Worm (Caenorhabditis elegans) whole organism, L4 larva: ENCODE measurements around the gene R06F6.8.

Source experiments
- F37D6.2 ChIP-seq: sonication (generic microtip); optimal IDR thresholded peaks from 2 replicates; lab custom pipeline; 2016; ENCODE audit warnings: mild to moderate bottlenecking, missing genetic modification characterization, missing compliant biosample characterization
- F49E8.2 ChIP-seq: sonication (generic microtip); optimal IDR thresholded peaks from 2 replicates; lab custom pipeline; 2016; ENCODE audit warnings: missing compliant biosample characterization, mild to moderate bottlenecking, missing genetic modification characterization, borderline replicate concordance
- Y48G9A.11 ChIP-seq: fragments of 200-800 bp; sonication (Bioruptor generic); IDR thresholded peaks from 2 replicates; pipeline ENCODE4 v1.3.6; 2022; ENCODE audit warnings: missing genetic modification reagents, missing genetic modification characterization, missing compliant biosample characterization
- Y5F2A.4 ChIP-seq: fragments of 200-800 bp; sonication (Bioruptor generic); optimal IDR thresholded peaks from 2 replicates; lab custom pipeline; 2018; ENCODE audit warnings: mild to moderate bottlenecking, missing genetic modification characterization, missing compliant biosample characterization
- Y75B8A.6 ChIP-seq: fragments of 200-800 bp; sonication (Bioruptor generic); IDR thresholded peaks from 2 replicates; pipeline ENCODE4 v1.3.6; 2022; ENCODE audit warnings: missing genetic modification reagents, missing genetic modification characterization, missing compliant biosample characterization
- ZK337.2 ChIP-seq: fragments of 200-800 bp; sonication (Bioruptor generic); IDR thresholded peaks from 2 replicates; pipeline ENCODE4 v1.3.6; 2022; ENCODE audit warnings: missing genetic modification reagents, missing genetic modification characterization, missing compliant biosample characterization
- attf-4 ChIP-seq: sonication (generic microtip); optimal IDR thresholded peaks from 3 replicates; lab custom pipeline; 2017; ENCODE audit warnings: missing biosample characterization, missing genetic modification characterization
- ceh-82 ChIP-seq: sonication (generic microtip); optimal IDR thresholded peaks from 2 replicates; lab custom pipeline; 2017; ENCODE audit warnings: missing biosample characterization, missing genetic modification characterization
- daf-12 ChIP-seq: fragments of 150-350 bp; optimal IDR thresholded peaks from 2 replicates; lab custom pipeline; 2014; ENCODE audit warnings: missing biosample characterization, missing genetic modification reagents, missing genetic modification characterization
- daf-16 ChIP-seq, 3 experiments: sonication (generic microtip); optimal IDR thresholded peaks; 2 replicates each; lab custom pipeline; 2016 to 2017; ENCODE audit warnings: missing genetic modification characterization in 3 of 3, missing genetic modification reagents in 3 of 3, mild to moderate bottlenecking in 2 of 3, missing compliant biosample characterization in 2 of 3, missing biosample characterization in 1 of 3, moderate library complexity in 1 of 3
- dmd-6 ChIP-seq: fragments of 200-800 bp; sonication (Bioruptor generic); IDR thresholded peaks from 2 replicates; pipeline ENCODE4 v1.3.6; 2022; ENCODE audit warnings: missing genetic modification reagents, missing genetic modification characterization, missing compliant biosample characterization
- dve-1 ChIP-seq: sonication (generic microtip); optimal IDR thresholded peaks from 2 replicates; lab custom pipeline; 2017; ENCODE audit warnings: antibody characterized with exemption, mild to moderate bottlenecking, missing genetic modification characterization, missing compliant biosample characterization; ENCODE audit not compliant: insufficient read depth
- fkh-10 ChIP-seq: fragments of 150-350 bp; optimal IDR thresholded peaks from 2 replicates; lab custom pipeline; 2014; ENCODE audit warnings: missing biosample characterization, missing genetic modification reagents, missing genetic modification characterization
- hif-1 ChIP-seq, 2 experiments: sonication (generic microtip); optimal IDR thresholded peaks; 2 replicates each; lab custom pipeline; 2016 to 2017; ENCODE audit warnings: missing compliant biosample characterization in 2 of 2, missing genetic modification characterization in 2 of 2, missing genetic modification reagents in 2 of 2, missing genotype in 2 of 2, mild to moderate bottlenecking in 1 of 2
- hmg-1.1 ChIP-seq: fragments of 200-800 bp; sonication (Bioruptor generic); IDR thresholded peaks from 2 replicates; pipeline ENCODE4 v1.3.6; 2022; ENCODE audit warnings: missing genetic modification reagents, missing genetic modification characterization, missing compliant biosample characterization
- lin-29 ChIP-seq: fragments of 200-800 bp; sonication (Bioruptor generic); IDR thresholded peaks from 2 replicates; pipeline ENCODE4 v1.3.6; 2022; ENCODE audit warnings: missing genetic modification reagents, missing genetic modification characterization, missing compliant biosample characterization
- lin-38 ChIP-seq: fragments of 200-800 bp; sonication (Bioruptor generic); IDR thresholded peaks from 2 replicates; pipeline ENCODE4 v1.3.6; 2022; ENCODE audit warnings: missing genetic modification reagents, missing genetic modification characterization, missing compliant biosample characterization
- lsy-2 ChIP-seq, 2 experiments: fragments of 150-350 bp in 1 of 2; sonication (generic microtip) in 1 of 2; optimal IDR thresholded peaks; 2 replicates each; lab custom pipeline; 2014 to 2017; ENCODE audit warnings: missing biosample characterization in 2 of 2, missing genetic modification characterization in 2 of 2
- mdl-1 ChIP-seq, 2 experiments: fragments of 150-350 bp in 1 of 2; sonication (generic microtip) in 1 of 2; optimal IDR thresholded peaks; 2 replicates each; lab custom pipeline; 2014 to 2017; ENCODE audit warnings: missing biosample characterization in 2 of 2, missing genetic modification characterization in 2 of 2
- mdt-29 ChIP-seq: fragments of 200-800 bp; sonication (Bioruptor generic); IDR thresholded peaks from 2 replicates; pipeline ENCODE4 v1.3.6; 2022; ENCODE audit warnings: missing genetic modification reagents, missing genetic modification characterization, missing compliant biosample characterization
- mep-1 ChIP-seq: fragments of 150-350 bp; sonication (generic microtip); optimal IDR thresholded peaks from 3 replicates; lab custom pipeline; 2014; ENCODE audit warnings: missing biosample characterization, missing genetic modification characterization
- mes-2 ChIP-seq: sonication (generic microtip); optimal IDR thresholded peaks from 2 replicates; lab custom pipeline; 2016; ENCODE audit warnings: missing genotype, mild to moderate bottlenecking, missing genetic modification characterization, missing compliant biosample characterization; ENCODE audit not compliant: poor library complexity, severe bottlenecking
- nhr-102 ChIP-seq: sonication (generic microtip); optimal IDR thresholded peaks from 2 replicates; lab custom pipeline; 2016; ENCODE audit warnings: mild to moderate bottlenecking, missing genetic modification characterization, moderate library complexity, missing compliant biosample characterization
- nhr-28 ChIP-seq: fragments of 150-350 bp; optimal IDR thresholded peaks from 2 replicates; lab custom pipeline; 2014; ENCODE audit warnings: missing biosample characterization, missing genetic modification characterization
- nhr-41 ChIP-seq: fragments of 200-800 bp; sonication (Bioruptor generic); IDR thresholded peaks from 2 replicates; pipeline ENCODE4 v1.3.6; 2022; ENCODE audit warnings: missing genetic modification reagents, missing genetic modification characterization, missing compliant biosample characterization
- nhr-42 ChIP-seq: fragments of 200-800 bp; sonication (Bioruptor generic); IDR thresholded peaks from 2 replicates; pipeline ENCODE4 v1.3.6; 2022; ENCODE audit warnings: missing genetic modification characterization, missing compliant biosample characterization
- nhr-6 ChIP-seq: fragments of 150-350 bp; optimal IDR thresholded peaks from 2 replicates; lab custom pipeline; 2014; ENCODE audit warnings: missing biosample characterization, missing genetic modification characterization
- nhr-77 ChIP-seq: fragments of 150-350 bp; optimal IDR thresholded peaks from 2 replicates; lab custom pipeline; 2014; ENCODE audit warnings: missing biosample characterization, missing genetic modification characterization
- php-3 ChIP-seq: fragments of 200-800 bp; sonication (Bioruptor generic); IDR thresholded peaks from 2 replicates; pipeline ENCODE4 v1.3.6; 2022; ENCODE audit warnings: missing genetic modification reagents, missing genetic modification characterization, missing compliant biosample characterization
- saeg-2 ChIP-seq: fragments of 200-800 bp; sonication (Bioruptor generic); IDR thresholded peaks from 2 replicates; pipeline ENCODE4 v1.3.6; 2022; ENCODE audit warnings: missing genetic modification reagents, missing genetic modification characterization, missing compliant biosample characterization
- set-16 ChIP-seq: fragments of 200-800 bp; sonication (Bioruptor generic); IDR thresholded peaks from 2 replicates; pipeline ENCODE4 v1.3.6; 2022; ENCODE audit warnings: missing genetic modification reagents, missing genetic modification characterization, missing compliant biosample characterization
- snpc-1.2 ChIP-seq: fragments of 200-800 bp; sonication (Bioruptor generic); IDR thresholded peaks from 2 replicates; pipeline ENCODE4 v1.3.6; 2022; ENCODE audit warnings: missing genetic modification reagents, missing genetic modification characterization, missing compliant biosample characterization
- snpc-4 ChIP-seq: fragments of 150-350 bp; optimal IDR thresholded peaks from 2 replicates; lab custom pipeline; 2014; ENCODE audit warnings: missing biosample characterization, missing genetic modification characterization
- spr-1 ChIP-seq: sonication (generic microtip); optimal IDR thresholded peaks from 2 replicates; lab custom pipeline; 2016; ENCODE audit warnings: mild to moderate bottlenecking, missing genetic modification characterization, missing compliant biosample characterization
- tra-1 ChIP-seq: fragments of 200-800 bp; sonication (Bioruptor generic); IDR thresholded peaks from 2 replicates; pipeline ENCODE4 v1.3.6; 2022; ENCODE audit warnings: missing genetic modification reagents, missing genetic modification characterization, missing compliant biosample characterization
- unc-62 ChIP-seq, 3 experiments: fragments of 150-350 bp in 1 of 3; sonication (generic microtip); optimal IDR thresholded peaks in 2 of 3; peaks in 1 of 3; 1 replicate in 1 of 3; 2 replicates in 2 of 3; lab custom pipeline; 2014 to 2017; ENCODE audit warnings: missing biosample characterization in 3 of 3, missing genetic modification characterization in 3 of 3, missing genetic modification reagents in 3 of 3, missing genotype in 1 of 3
- zag-1 ChIP-seq: fragments of 150-350 bp; optimal IDR thresholded peaks from 2 replicates; lab custom pipeline; 2014; ENCODE audit warnings: missing biosample characterization, missing genetic modification characterization
- zfp-2 ChIP-seq: sonication (generic microtip); optimal IDR thresholded peaks from 2 replicates; lab custom pipeline; 2016; ENCODE audit warnings: mild to moderate bottlenecking, missing genetic modification characterization, missing compliant biosample characterization
- zfp-3 ChIP-seq: fragments of 200-800 bp; sonication (Bioruptor generic); conservative IDR thresholded peaks from 2 replicates; pipeline ENCODE4 v1.3.6; 2022; ENCODE audit warnings: missing genetic modification reagents, missing genetic modification characterization, missing compliant biosample characterization
- zip-2 ChIP-seq: fragments of 150-350 bp; optimal IDR thresholded peaks from 2 replicates; lab custom pipeline; 2014; ENCODE audit warnings: missing biosample characterization, missing genetic modification characterization
- ztf-11 ChIP-seq: fragments of 150-350 bp; optimal IDR thresholded peaks from 2 replicates; lab custom pipeline; 2014; ENCODE audit warnings: missing biosample characterization, missing genetic modification characterization
- ztf-7 ChIP-seq: fragments of 150-350 bp; optimal IDR thresholded peaks from 2 replicates; lab custom pipeline; 2014; ENCODE audit warnings: missing biosample characterization, missing genetic modification characterization

R06F6.8 gene

DNA sequence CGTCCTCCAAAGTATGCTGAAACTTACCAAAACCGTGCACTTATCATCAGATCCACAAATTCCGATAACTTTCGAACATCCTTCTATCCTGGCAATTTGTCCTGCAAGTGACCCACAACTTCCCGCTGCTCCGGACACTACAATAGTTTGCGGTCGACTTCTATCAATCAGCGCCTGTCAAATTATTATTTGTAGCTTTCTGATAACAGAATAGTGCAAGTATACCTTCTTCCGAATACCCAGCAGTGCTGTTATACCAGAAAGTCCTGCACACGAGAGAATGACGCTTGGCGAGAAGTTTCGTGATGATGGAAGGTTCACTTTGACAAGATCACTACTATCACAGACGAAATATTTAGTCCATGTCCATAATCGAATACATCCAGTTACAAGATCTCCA lies 39.6 kb upstream of the R06F6.8 start:
- peak; percentile 58 for TF ChIP-seq nhr-28 (tag; lab: Kevin White, UChicago)
- no peak for TF ChIP-seq daf-16 (GFP tag; optimal IDR thresholded peaks at IDR 0.05; lab: Kevin White, UChicago)
- TF ChIP-seq daf-16 (tag; optimal IDR thresholded peaks at IDR 0.05; lab: Kevin White, UChicago): no peak
- TF ChIP-seq daf-12 (tag; lab: Kevin White, UChicago): no peak
- no peak for TF ChIP-seq Y5F2A.4 (GFP tag; lab: Kevin White, UChicago)
- peak; percentile 61 for TF ChIP-seq dmd-6 (GFP tag; lab: Robert Waterston, UW)
- TF ChIP-seq mdt-29 (GFP tag; lab: Robert Waterston, UW): no peak
- no peak for TF ChIP-seq lsy-2 (tag; optimal IDR thresholded peaks at IDR 0.05; lab: Kevin White, UChicago)
- no peak for TF ChIP-seq mes-2 (tag; lab: Kevin White, UChicago)
- TF ChIP-seq mdl-1 (tag; optimal IDR thresholded peaks at IDR 0.05; lab: Kevin White, UChicago): no peak
- TF ChIP-seq F49E8.2 (tag; lab: Kevin White, UChicago): no peak

DNA sequence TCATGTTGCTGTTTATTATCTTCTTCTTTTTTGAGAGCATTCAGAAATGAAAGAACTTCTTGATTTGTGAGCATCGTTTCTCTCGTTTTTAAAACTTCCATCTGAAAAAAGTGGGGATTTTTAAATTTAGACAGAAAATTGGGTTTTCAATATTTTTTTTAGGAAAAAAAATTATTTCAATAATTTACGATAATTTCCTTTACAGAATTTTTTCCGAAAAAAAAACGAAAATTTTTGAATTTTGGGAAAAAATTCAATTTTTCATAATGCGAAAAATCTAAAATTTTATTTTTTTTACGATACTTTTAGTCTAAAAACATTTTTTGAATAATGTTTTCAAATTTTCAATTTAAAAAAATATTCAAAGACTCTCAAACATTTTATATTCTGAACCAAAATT lies 37.3 kb upstream of the R06F6.8 start, which contains the start of gene M106.7:
M106.7 (minus strand) TSS at position 101 of the 400 bp plus-strand sequence.
- TF ChIP-seq ZK337.2 (GFP tag; lab: Robert Waterston, UW) (no peak), daf-16 (GFP tag; optimal IDR thresholded peaks at IDR 0.05; lab: Kevin White, UChicago) (no peak), daf-16 (tag; optimal IDR thresholded peaks at IDR 0.05; lab: Kevin White, UChicago) (peak; percentile 1), dve-1 (tag; lab: Kevin White, UChicago) (peak; percentile 10), set-16 (GFP tag; lab: Robert Waterston, UW) (no peak), ztf-11 (tag; lab: Kevin White, UChicago) (no peak), zfp-2 (tag; lab: Kevin White, UChicago) (no peak), tra-1 (GFP tag; lab: Robert Waterston, UW) (no peak), nhr-28 (tag; lab: Kevin White, UChicago) (no peak), fkh-10 (GFP tag; lab: Kevin White, UChicago) (no peak), spr-1 (tag; lab: Kevin White, UChicago) (no peak)
- TF ChIP-seq, all 104 proteins: peak for 2

DNA sequence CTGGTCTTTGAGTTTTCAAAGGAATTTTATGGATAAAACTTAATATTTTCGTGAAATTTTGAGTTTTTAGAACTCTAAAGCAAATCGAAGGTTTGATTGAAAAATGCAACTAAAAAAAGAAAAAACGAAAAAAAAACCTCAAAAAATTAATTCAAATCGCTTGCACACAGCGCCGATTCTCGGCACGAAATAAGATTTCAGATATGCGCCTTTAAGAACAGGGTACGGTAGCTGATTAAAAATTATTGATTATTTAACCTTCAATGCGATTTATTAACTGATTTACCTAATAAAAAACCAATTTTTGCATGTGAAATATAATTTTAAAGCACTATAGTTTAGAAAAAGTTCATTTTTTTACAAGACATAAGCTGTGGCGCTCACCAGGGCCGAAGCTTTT lies 33.1 kb upstream of the R06F6.8 start:
- TF ChIP-seq lsy-2 (tag; optimal IDR thresholded peaks at IDR 0.05; lab: Kevin White, UChicago) (peak in 1 of 2 experiments; percentile 5), lin-38 (GFP tag; lab: Robert Waterston, UW) (no peak)

DNA sequence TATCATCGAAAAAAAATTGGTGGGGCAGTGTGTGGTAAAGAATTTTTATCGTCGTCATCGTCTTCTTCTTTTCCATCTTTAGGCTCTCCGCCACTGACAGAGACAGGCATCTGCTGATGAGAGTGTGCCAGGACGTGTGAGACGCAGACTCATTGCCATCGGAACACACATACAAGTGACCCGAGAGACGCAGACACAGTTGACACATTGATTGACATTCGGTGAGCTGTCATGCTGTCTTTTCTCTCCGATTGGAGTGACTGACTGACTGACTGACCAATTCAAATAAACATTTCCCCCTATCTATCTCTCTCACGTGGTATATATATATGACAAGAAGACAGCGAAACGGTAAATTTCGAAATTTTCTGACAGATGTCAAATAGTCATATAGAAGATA lies 31.3 kb upstream of the R06F6.8 start:
- TF ChIP-seq ceh-82 (tag; lab: Kevin White, UChicago) (no peak), snpc-4 (no peak), hmg-1.1 (peak; percentile 67; the same call in 1 of the 2 replicates), ztf-7 (peak; percentile 48), nhr-42 (GFP tag; lab: Robert Waterston, UW) (0 out of 2 replicates have a peak, but pooled peaks have one; percentile 53), nhr-41 (GFP tag; lab: Robert Waterston, UW) (peak; percentile 81; the same call in 1 of the 2 replicates), set-16 (GFP tag; lab: Robert Waterston, UW) (peak; percentile 62), php-3 (GFP tag; lab: Robert Waterston, UW) (peak; percentile 75), mep-1 (peak; percentile 80), zag-1 (tag; lab: Kevin White, UChicago) (no peak), nhr-6 (tag; lab: Kevin White, UChicago) (peak; percentile 69), hif-1 (tag; optimal IDR thresholded peaks at IDR 0.05; lab: Kevin White, UChicago) (peak in 1 of 2 experiments; percentile 32), saeg-2 (GFP tag; lab: Robert Waterston, UW) (peak; percentile 59; the same call in 1 of the 2 replicates), zfp-3 (GFP tag; lab: Robert Waterston, UW) (peak; percentile 62; the same call in 1 of the 2 replicates), snpc-1.2 (no peak), nhr-102 (tag; lab: Kevin White, UChicago) (peak; percentile 89), tra-1 (GFP tag; lab: Robert Waterston, UW) (peak; percentile 98), Y75B8A.6 (GFP tag; lab: Robert Waterston, UW) (no peak), F37D6.2 (no peak), mdt-29 (GFP tag; lab: Robert Waterston, UW) (peak; percentile 91), zip-2 (tag; lab: Kevin White, UChicago) (no peak), mes-2 (tag; lab: Kevin White, UChicago) (peak; percentile 50), unc-62 (GFP tag; optimal IDR thresholded peaks at IDR 0.05 in 1 of 2; lab: Kevin White, UChicago) (peak; percentile 79 to 100), unc-62 (tag; optimal IDR thresholded peaks at IDR 0.05; lab: Kevin White, UChicago) (no peak), lin-29 (GFP tag; lab: Robert Waterston, UW) (no peak), attf-4 (no peak), Y48G9A.11 (GFP tag; lab: Robert Waterston, UW) (no peak), nhr-77 (tag; lab: Kevin White, UChicago) (no peak)
